Worm (Caenorhabditis elegans) whole organism, L2 larva: ENCODE results near the gene D1046.4.

Experiments
- C34F6.9 ChIP-seq: fragments of 150-350 bp; optimal IDR thresholded peaks from 2 replicates; lab custom pipeline; 2014; ENCODE audit warnings: missing biosample characterization, missing genetic modification characterization
- F13H6.1 ChIP-seq: sonication (generic microtip); optimal IDR thresholded peaks from 2 replicates; lab custom pipeline; 2016; ENCODE audit warnings: missing genetic modification characterization, missing compliant biosample characterization
- R02D3.7 ChIP-seq: fragments of 150-350 bp; optimal IDR thresholded peaks from 2 replicates; lab custom pipeline; 2014; ENCODE audit warnings: missing biosample characterization, missing genetic modification characterization
- alr-1 ChIP-seq: fragments of 150-350 bp; optimal IDR thresholded peaks from 2 replicates; lab custom pipeline; 2014; ENCODE audit warnings: missing biosample characterization, missing genetic modification characterization
- aly-2 ChIP-seq: fragments of 150-350 bp; optimal IDR thresholded peaks from 2 replicates; lab custom pipeline; 2014; ENCODE audit warnings: missing biosample characterization, missing genetic modification characterization
- blmp-1 ChIP-seq: sonication (generic microtip); optimal IDR thresholded peaks from 2 replicates; lab custom pipeline; 2017; ENCODE audit warnings: missing genetic modification characterization, mild to moderate bottlenecking, missing compliant biosample characterization, antibody characterized with exemption, moderate library complexity; ENCODE audit not compliant: insufficient read depth
- ceh-82 ChIP-seq: fragments of 150-350 bp; optimal IDR thresholded peaks from 2 replicates; lab custom pipeline; 2014; ENCODE audit warnings: missing biosample characterization, missing genetic modification characterization
- crh-2 ChIP-seq: sonication (generic microtip); optimal IDR thresholded peaks from 2 replicates; lab custom pipeline; 2017; ENCODE audit warnings: missing biosample characterization, missing genetic modification characterization
- dmd-4 ChIP-seq: sonication (generic microtip); optimal IDR thresholded peaks from 2 replicates; lab custom pipeline; 2017; ENCODE audit warnings: missing biosample characterization, missing genetic modification characterization
- elt-1 ChIP-seq: fragments of 150-350 bp; optimal IDR thresholded peaks from 2 replicates; lab custom pipeline; 2014; ENCODE audit warnings: missing biosample characterization, missing genetic modification characterization
- fos-1 ChIP-seq: fragments of 150-350 bp; optimal IDR thresholded peaks from 2 replicates; lab custom pipeline; 2014; ENCODE audit warnings: missing biosample characterization, missing genetic modification characterization
- lin-11 ChIP-seq: fragments of 150-350 bp; sonication (generic microtip); optimal IDR thresholded peaks from 2 replicates; lab custom pipeline; 2014; ENCODE audit warnings: missing biosample characterization, missing genetic modification characterization, inconsistent platforms, mixed read lengths
- lin-13 ChIP-seq: fragments of 150-350 bp; optimal IDR thresholded peaks from 2 replicates; lab custom pipeline; 2014; ENCODE audit warnings: missing biosample characterization, missing genetic modification reagents, missing genetic modification characterization
- lin-39 ChIP-seq: fragments of 150-350 bp; optimal IDR thresholded peaks from 2 replicates; lab custom pipeline; 2014; ENCODE audit warnings: missing biosample characterization, missing genetic modification reagents, missing genetic modification characterization
- lsy-2 ChIP-seq, 2 experiments: fragments of 150-350 bp in 1 of 2; sonication (generic microtip) in 1 of 2; optimal IDR thresholded peaks; 2 replicates each; lab custom pipeline; 2014 to 2017; ENCODE audit warnings: missing biosample characterization in 2 of 2, missing genetic modification characterization in 2 of 2
- mab-5 ChIP-seq: fragments of 150-350 bp; optimal IDR thresholded peaks from 2 replicates; lab custom pipeline; 2014; ENCODE audit warnings: missing biosample characterization, missing genetic modification characterization
- mdl-1 ChIP-seq, 2 experiments: fragments of 150-350 bp in 1 of 2; sonication (generic microtip) in 1 of 2; optimal IDR thresholded peaks; 2 replicates each; lab custom pipeline; 2017; ENCODE audit warnings: missing biosample characterization in 2 of 2, missing genetic modification characterization in 2 of 2
- nhr-129 ChIP-seq: fragments of 150-350 bp; optimal IDR thresholded peaks from 2 replicates; lab custom pipeline; 2014; ENCODE audit warnings: missing biosample characterization, missing genetic modification characterization
- nhr-21 ChIP-seq: fragments of 150-350 bp; optimal IDR thresholded peaks from 2 replicates; lab custom pipeline; 2014; ENCODE audit warnings: missing biosample characterization, missing genetic modification characterization
- nhr-23 ChIP-seq: fragments of 150-350 bp; optimal IDR thresholded peaks from 2 replicates; lab custom pipeline; 2014; ENCODE audit warnings: missing biosample characterization, missing genetic modification reagents, missing genetic modification characterization
- nhr-237 ChIP-seq: fragments of 150-350 bp; optimal IDR thresholded peaks from 2 replicates; lab custom pipeline; 2014; ENCODE audit warnings: missing biosample characterization, missing genetic modification characterization
- nhr-6 ChIP-seq: fragments of 150-350 bp; optimal IDR thresholded peaks from 2 replicates; lab custom pipeline; 2014; ENCODE audit warnings: missing biosample characterization, missing genetic modification characterization
- peb-1 ChIP-seq: fragments of 150-350 bp; optimal IDR thresholded peaks from 2 replicates; lab custom pipeline; 2014; ENCODE audit warnings: missing biosample characterization, missing genetic modification characterization
- sem-4 ChIP-seq: fragments of 150-350 bp; optimal IDR thresholded peaks from 2 replicates; lab custom pipeline; 2014; ENCODE audit warnings: missing biosample characterization, missing genetic modification reagents, missing genetic modification characterization
- skn-1 ChIP-seq: sonication (generic microtip); optimal IDR thresholded peaks from 2 replicates; lab custom pipeline; 2017; ENCODE audit warnings: missing biosample characterization, missing genetic modification characterization
- sma-9 ChIP-seq, 2 experiments: fragments of 150-350 bp in 1 of 2; sonication (generic microtip) in 1 of 2; optimal IDR thresholded peaks; 2 replicates each; lab custom pipeline; 2014 to 2016; ENCODE audit warnings: missing genetic modification characterization in 2 of 2, mild to moderate bottlenecking in 1 of 2, missing biosample characterization in 1 of 2, missing compliant biosample characterization in 1 of 2, missing genetic modification reagents in 1 of 2, moderate library complexity in 1 of 2
- snpc-4 ChIP-seq: fragments of 150-350 bp; optimal IDR thresholded peaks from 2 replicates; lab custom pipeline; 2014; ENCODE audit warnings: missing biosample characterization, missing genetic modification characterization
- unc-62 ChIP-seq: fragments of 150-350 bp; optimal IDR thresholded peaks from 2 replicates; lab custom pipeline; 2014; ENCODE audit warnings: missing biosample characterization, missing genetic modification reagents, missing genetic modification characterization
- zag-1 ChIP-seq: fragments of 150-350 bp; optimal IDR thresholded peaks from 2 replicates; lab custom pipeline; 2014; ENCODE audit warnings: missing biosample characterization, missing genetic modification characterization
- ztf-11 ChIP-seq: sonication (generic microtip); optimal IDR thresholded peaks from 2 replicates; lab custom pipeline; 2017; ENCODE audit warnings: missing biosample characterization, missing genetic modification characterization
- ztf-4 ChIP-seq: fragments of 150-350 bp; optimal IDR thresholded peaks from 2 replicates; lab custom pipeline; 2014; ENCODE audit warnings: missing biosample characterization, missing genetic modification characterization

The D1046.4 gene

DNA sequence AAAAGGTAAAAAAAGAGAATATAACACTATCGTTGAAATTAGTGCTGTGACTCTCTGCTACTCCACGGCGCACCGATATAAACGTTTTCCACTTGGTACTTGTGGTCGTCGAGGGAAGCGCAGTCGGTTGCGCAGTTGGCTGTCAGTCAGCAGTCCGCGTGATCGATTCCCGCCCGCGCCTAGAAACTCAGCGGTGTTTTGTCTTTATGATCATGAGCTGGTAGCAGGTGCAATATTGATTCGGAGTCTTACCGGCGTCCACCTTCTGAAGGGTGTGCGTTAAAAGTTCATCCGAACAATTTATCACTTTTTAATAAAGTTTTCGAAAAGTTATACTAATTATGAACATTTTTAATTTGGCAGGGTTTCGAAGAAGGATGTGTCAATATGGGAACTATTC lies 6.6 kb upstream of the D1046.4 start (continued):
- TF ChIP-seq R02D3.7 = no peak
- peak in 1 of 2 experiments; percentile 45 for TF ChIP-seq mdl-1 (tag; optimal IDR thresholded peaks at IDR 0.05; lab: Kevin White, UChicago)
- peak; percentile 78 for TF ChIP-seq fos-1 (tag; lab: Kevin White, UChicago)
- TF ChIP-seq lin-11 (tag; lab: Kevin White, UChicago) = peak; percentile 78
- TF ChIP-seq crh-2 (tag; lab: Kevin White, UChicago) = peak; percentile 68
- TF ChIP-seq nhr-23 (tag; lab: Kevin White, UChicago) = no peak
- no peak for TF ChIP-seq zag-1
- peak; percentile 70 for TF ChIP-seq lin-13 (GFP tag; lab: Kevin White, UChicago)
- no peak for TF ChIP-seq unc-62 (GFP tag; lab: Kevin White, UChicago)
- no peak for TF ChIP-seq peb-1 (tag; lab: Kevin White, UChicago)
- TF ChIP-seq skn-1 (tag; lab: Kevin White, UChicago) = no peak
- TF ChIP-seq nhr-21 = peak; percentile 84
- TF ChIP-seq F13H6.1 (tag; lab: Kevin White, UChicago) = peak; percentile 87
- TF ChIP-seq elt-1 = no peak
- no peak for TF ChIP-seq lin-39 (tag; lab: Kevin White, UChicago)
- TF ChIP-seq aly-2 (tag; lab: Kevin White, UChicago) = no peak
- no peak for TF ChIP-seq ztf-11 (tag; lab: Kevin White, UChicago)
- peak; percentile 18 for TF ChIP-seq snpc-4
- TF ChIP-seq, all 48 proteins: peak for 23

ce11 chrIV:8929942-8930492 lies 3.7 kb upstream of the D1046.4 start, which contains the start of the genes D1046.18 and slc-25A26:
Gene D1046.18 (plus strand): TSS chrIV:8930242.
Gene slc-25A26 (plus strand): TSS chrIV:8930442.
- TF ChIP-seq lsy-2 (tag; optimal IDR thresholded peaks at IDR 0.05; lab: Kevin White, UChicago) (no peak), mdl-1 (tag; optimal IDR thresholded peaks at IDR 0.05; lab: Kevin White, UChicago) (no peak), nhr-237 (tag; lab: Kevin White, UChicago) (no peak)

DNA sequence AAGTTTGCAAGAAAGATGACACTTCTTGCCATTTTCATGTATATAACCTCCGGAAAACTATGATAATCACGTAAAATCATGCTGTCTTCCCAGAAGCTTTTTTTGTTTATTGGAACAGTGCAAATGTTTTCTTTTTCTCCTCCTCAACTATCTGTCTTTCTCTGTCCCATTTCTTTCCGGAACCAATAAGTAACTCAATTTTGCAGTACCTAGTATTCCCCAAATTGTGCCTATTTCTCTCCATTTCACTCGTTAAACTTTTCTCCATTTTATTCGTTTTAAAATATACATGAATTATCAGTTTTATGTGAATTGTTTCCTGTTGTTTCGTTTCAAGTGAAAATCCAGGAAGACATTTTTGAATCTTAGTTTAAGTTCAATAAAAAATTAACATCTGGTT lies 9.8 kb downstream of the D1046.4 start:
- TF ChIP-seq ztf-4 (tag; lab: Kevin White, UChicago) = no peak
- TF ChIP-seq nhr-6 = no peak
- no peak for TF ChIP-seq dmd-4 (tag; lab: Kevin White, UChicago)
- TF ChIP-seq skn-1 (tag; lab: Kevin White, UChicago) = no peak
- TF ChIP-seq C34F6.9 (tag; lab: Kevin White, UChicago) = no peak
- TF ChIP-seq ceh-82 = no peak
- no peak for TF ChIP-seq mdl-1 (tag; optimal IDR thresholded peaks at IDR 0.05; lab: Kevin White, UChicago)
- TF ChIP-seq F13H6.1 (tag; lab: Kevin White, UChicago) = no peak
- no peak for TF ChIP-seq blmp-1 (tag; lab: Kevin White, UChicago)

DNA sequence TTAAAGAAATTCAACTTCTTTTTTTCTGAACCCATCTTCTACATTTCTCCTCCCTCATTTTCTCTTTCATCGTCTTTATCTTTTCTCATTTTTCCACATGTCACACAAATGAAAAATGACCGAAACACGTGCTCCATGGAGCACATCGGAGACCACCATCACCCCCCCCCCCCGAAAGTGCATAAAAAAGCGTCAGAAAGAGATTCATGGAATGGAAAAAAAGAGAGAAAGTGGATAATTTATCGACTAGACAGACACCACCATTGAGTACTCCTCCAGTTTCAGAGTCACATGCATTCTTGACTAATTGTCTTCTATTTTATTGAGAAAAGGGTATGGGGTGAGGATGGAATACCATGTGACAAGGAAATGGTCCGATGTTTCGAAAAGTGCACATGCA lies 13.5 kb downstream of the D1046.4 start:
- TF ChIP-seq sem-4 (tag; lab: Kevin White, UChicago) = peak; percentile 78
- no peak for TF ChIP-seq nhr-21
- peak; percentile 62 for TF ChIP-seq nhr-129
- no peak for TF ChIP-seq nhr-237 (tag; lab: Kevin White, UChicago)
- no peak for TF ChIP-seq lin-39 (tag; lab: Kevin White, UChicago)
- TF ChIP-seq C34F6.9 (tag; lab: Kevin White, UChicago) = peak; percentile 76
- no peak for TF ChIP-seq alr-1 (tag; lab: Kevin White, UChicago)
- peak; percentile 67 for TF ChIP-seq crh-2 (tag; lab: Kevin White, UChicago)
- peak; percentile 18 to 71 for TF ChIP-seq mdl-1 (tag; optimal IDR thresholded peaks at IDR 0.05; lab: Kevin White, UChicago)
- peak; percentile 85 for TF ChIP-seq mab-5 (tag; lab: Kevin White, UChicago)
- TF ChIP-seq zag-1 = peak; percentile 13
- peak; percentile 65 for TF ChIP-seq F13H6.1 (tag; lab: Kevin White, UChicago)
- TF ChIP-seq lsy-2 (tag; optimal IDR thresholded peaks at IDR 0.05; lab: Kevin White, UChicago) = peak in 1 of 2 experiments; percentile 68
- no peak for TF ChIP-seq skn-1 (tag; lab: Kevin White, UChicago)
- peak; percentile 49 for TF ChIP-seq sma-9 (GFP tag; optimal IDR thresholded peaks at IDR 0.05; lab: Kevin White, UChicago)
- no peak for TF ChIP-seq sma-9 (tag; optimal IDR thresholded peaks at IDR 0.05; lab: Kevin White, UChicago)
